Fruit fly (Drosophila melanogaster): Measurements from ENCODE around the gene Syx18.
A peak's percentile ranks its signal among the peaks of the same experiment; 100 is the strongest.

The Syx18 gene

dm6 chr3R:24661679-24662411, 36.5 kb upstream of the Syx18 start, which contains the start of gene Ppox:
Gene Ppox (minus strand): TSS chr3R:24661851.
- TF ChIP-seq Rel (GFP tag; optimal IDR thresholded peaks at IDR 0.05) (no peak), Rel (tag; optimal IDR thresholded peaks at IDR 0.05) (no peak), dl (GFP tag; optimal IDR thresholded peaks at IDR 0.05; ENCODE audit: insufficient read depth in 1 of 2, partially characterized antibody in 2 of 2) (no peak), Hr83 (GFP tag; optimal IDR thresholded peaks at IDR 0.05; ENCODE audit: poor library complexity, severe bottlenecking) (peak; percentile 25), Myc (optimal IDR thresholded peaks at IDR 0.05) (peak; percentile 10)

- TF ChIP-seq CrebA (GFP tag; optimal IDR thresholded peaks at IDR 0.05; ENCODE audit: borderline replicate concordance), result no peak
- TF ChIP-seq HLH106 (tag; optimal IDR thresholded peaks at IDR 0.05), result no peak
- TF ChIP-seq dsf (GFP tag; optimal IDR thresholded peaks at IDR 0.05; ENCODE audit: borderline replicate concordance), result no peak
- TF ChIP-seq Abd-B (GFP tag; optimal IDR thresholded peaks at IDR 0.05), result no peak
- TF ChIP-seq h (GFP tag; optimal IDR thresholded peaks at IDR 0.05), result no peak
- TF ChIP-seq sv (GFP tag; optimal IDR thresholded peaks at IDR 0.05), result no peak
- no peak for TF ChIP-seq N (GFP tag; optimal IDR thresholded peaks at IDR 0.05)
- no peak for TF ChIP-seq dl (GFP tag; optimal IDR thresholded peaks at IDR 0.05; ENCODE audit: insufficient read depth in 1 of 2, partially characterized antibody in 2 of 2)
- TF ChIP-seq ey (GFP tag; optimal IDR thresholded peaks at IDR 0.05), result no peak
- no peak for TF ChIP-seq tai (GFP tag; optimal IDR thresholded peaks at IDR 0.05)
- TF ChIP-seq jim (GFP tag; optimal IDR thresholded peaks at IDR 0.05), result no peak
- no peak for TF ChIP-seq CG9705 (GFP tag; optimal IDR thresholded peaks at IDR 0.05)
- TF ChIP-seq usp (GFP tag; optimal IDR thresholded peaks at IDR 0.05), result no peak
- no peak for TF ChIP-seq fru (GFP tag; optimal IDR thresholded peaks at IDR 0.05)
- TF ChIP-seq CG32264 (GFP tag; optimal IDR thresholded peaks at IDR 0.05), result no peak
- no peak for TF ChIP-seq Dif (GFP tag; optimal IDR thresholded peaks at IDR 0.05; ENCODE audit: partially characterized antibody)
- TF ChIP-seq OdsH (GFP tag; optimal IDR thresholded peaks at IDR 0.05), result no peak
- no peak for TF ChIP-seq Vsx2 (GFP tag; optimal IDR thresholded peaks at IDR 0.05; ENCODE audit: partially characterized antibody)
These were observed 33.9 kb upstream of the Syx18 start, which contains the start of gene CG31126 for dm6 chr3R:24659173-24659846. Gene CG31126 (plus strand): TSS chr3R:24659621.

- TF ChIP-seq OdsH (GFP tag; optimal IDR thresholded peaks at IDR 0.05) (peak; percentile 40), HLH106 (tag; optimal IDR thresholded peaks at IDR 0.05) (peak; percentile 61), pan (optimal IDR thresholded peaks at IDR 0.05) (no peak), CrebA (GFP tag; optimal IDR thresholded peaks at IDR 0.05; ENCODE audit: borderline replicate concordance) (no peak), Sp1 (GFP tag; optimal IDR thresholded peaks at IDR 0.05) (no peak), fru (GFP tag; optimal IDR thresholded peaks at IDR 0.05) (no peak), Myc (optimal IDR thresholded peaks at IDR 0.05) (no peak), ey (GFP tag; optimal IDR thresholded peaks at IDR 0.05) (peak; percentile 50), br (GFP tag; optimal IDR thresholded peaks at IDR 0.05) (no peak), Dfd (GFP tag; optimal IDR thresholded peaks at IDR 0.05) (no peak), foxo (GFP tag; optimal IDR thresholded peaks at IDR 0.05) (no peak), Hr83 (GFP tag; optimal IDR thresholded peaks at IDR 0.05; ENCODE audit: poor library complexity, severe bottlenecking) (peak; percentile 75), sv (GFP tag; optimal IDR thresholded peaks at IDR 0.05) (peak; percentile 58), psq (GFP tag; optimal IDR thresholded peaks at IDR 0.05) (peak; percentile 47), CG9705 (GFP tag; optimal IDR thresholded peaks at IDR 0.05) (no peak)
These were observed 29.5 kb upstream of the Syx18 start, which contains the start of the genes CG31125 and CG6695 for dm6 chr3R:24654770-24655322. Gene CG31125 (minus strand): TSS chr3R:24654820. Gene CG6695 (plus strand): TSS chr3R:24655160.

- peak; percentile 94 for TF ChIP-seq psq (GFP tag; optimal IDR thresholded peaks at IDR 0.05)
- no peak for TF ChIP-seq Mio (GFP tag; optimal IDR thresholded peaks at IDR 0.05)
- TF ChIP-seq ey (GFP tag; optimal IDR thresholded peaks at IDR 0.05), result peak; percentile 15
- TF ChIP-seq Sp1 (GFP tag; optimal IDR thresholded peaks at IDR 0.05), result peak; percentile 31
- peak; percentile 56 for TF ChIP-seq Dif (GFP tag; optimal IDR thresholded peaks at IDR 0.05; ENCODE audit: partially characterized antibody)
- peak; percentile 38 for TF ChIP-seq rgr (GFP tag; optimal IDR thresholded peaks at IDR 0.05)
- peak; percentile 32 for TF ChIP-seq HLH106 (tag; optimal IDR thresholded peaks at IDR 0.05)
- TF ChIP-seq Abd-B (GFP tag; optimal IDR thresholded peaks at IDR 0.05), result no peak
- TF ChIP-seq OdsH (GFP tag; optimal IDR thresholded peaks at IDR 0.05), result peak; percentile 43
These were observed 25.7 kb upstream of the Syx18 start for dm6 chr3R:24651044-24651459.
